Fruit fly (Drosophila melanogaster): ENCODE measurements around the gene PGRP-LD.

The PGRP-LD gene

DNA sequence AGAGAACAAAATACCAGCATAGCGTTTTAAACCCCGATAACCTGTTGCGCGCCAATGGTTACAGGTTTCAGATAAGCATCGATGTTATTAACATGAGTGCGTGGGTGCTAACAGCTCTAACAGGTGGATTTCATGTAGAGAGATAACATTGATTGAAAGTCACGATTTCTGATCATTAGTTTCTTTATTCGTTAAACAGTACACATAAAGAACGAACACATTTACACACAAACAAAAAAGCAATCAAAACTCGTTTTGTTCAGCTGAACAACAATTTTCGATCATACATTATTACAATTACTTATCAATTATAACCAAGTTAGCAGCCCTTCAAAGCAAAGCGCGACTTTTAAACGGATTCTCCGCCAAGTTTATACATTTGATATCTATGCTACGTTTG, 9.8 kb downstream of the PGRP-LD start (continued):
- TF ChIP-seq CG5953 (GFP tag; IDR thresholded peaks at IDR 0.05) (no peak), Lhr (GFP tag; optimal IDR thresholded peaks at IDR 0.05) (no peak), CG12769 (tag; optimal IDR thresholded peaks at IDR 0.05) (no peak), vfl (GFP tag; optimal IDR thresholded peaks at IDR 0.05) (peak; percentile 13), Mrtf (GFP tag; IDR thresholded peaks at IDR 0.05) (no peak), CG10431 (GFP tag; optimal IDR thresholded peaks at IDR 0.05) (no peak), H2.0 (GFP tag; IDR thresholded peaks at IDR 0.05) (no peak), CG34224 (GFP tag; IDR thresholded peaks at IDR 0.05; ENCODE audit: partially characterized antibody) (no peak), CG9215 (GFP tag; IDR thresholded peaks at IDR 0.05) (no peak), D19B (GFP tag; optimal IDR thresholded peaks at IDR 0.05) (no peak), CG6175 (GFP tag; IDR thresholded peaks at IDR 0.05) (no peak), Hr3 (GFP tag; optimal IDR thresholded peaks at IDR 0.05) (no peak), Six4 (GFP tag; optimal IDR thresholded peaks at IDR 0.05) (no peak), Atf-2 (GFP tag; optimal IDR thresholded peaks at IDR 0.05) (no peak), dysf (GFP tag; IDR thresholded peaks at IDR 0.05) (no peak), mam (GFP tag; optimal IDR thresholded peaks at IDR 0.05) (peak; percentile 39), ind (GFP tag; optimal IDR thresholded peaks at IDR 0.05) (peak; percentile 35), CG18476 (GFP tag; optimal IDR thresholded peaks at IDR 0.05) (no peak), hkb (optimal IDR thresholded peaks at IDR 0.05) (no peak), hkb (GFP tag; IDR thresholded peaks at IDR 0.05) (peak; percentile 66), insv (GFP tag; optimal IDR thresholded peaks at IDR 0.05) (no peak), CG14965 (GFP tag; optimal IDR thresholded peaks at IDR 0.05; ENCODE audit: borderline replicate concordance) (no peak), slp2 (GFP tag; optimal IDR thresholded peaks at IDR 0.05) (no peak), sisA (GFP tag; IDR thresholded peaks at IDR 0.05) (no peak), ERR (GFP tag; optimal IDR thresholded peaks at IDR 0.05) (peak; percentile 33), CG8089 (GFP tag; optimal IDR thresholded peaks at IDR 0.05) (no peak), vnd (GFP tag; IDR thresholded peaks at IDR 0.05; ENCODE audit: partially characterized antibody) (no peak), lola (GFP tag; optimal IDR thresholded peaks at IDR 0.05) (no peak), pum (GFP tag; optimal IDR thresholded peaks at IDR 0.05) (no peak), slou (GFP tag; optimal IDR thresholded peaks at IDR 0.05) (no peak), trem (tag; optimal IDR thresholded peaks at IDR 0.05) (peak; percentile 98), GATAe (GFP tag; conservative IDR thresholded peaks at IDR 0.05) (no peak), CG1529 (GFP tag; optimal IDR thresholded peaks at IDR 0.05) (no peak), CG13894 (tag; optimal IDR thresholded peaks at IDR 0.05) (peak; percentile 10), B-H2 (GFP tag; optimal IDR thresholded peaks at IDR 0.05) (peak; percentile 41), CG13775 (GFP tag; optimal IDR thresholded peaks at IDR 0.05) (no peak), gt (GFP tag; IDR thresholded peaks at IDR 0.05) (no peak), Nf-YA (GFP tag; IDR thresholded peaks at IDR 0.05) (no peak), repo (GFP tag; optimal IDR thresholded peaks at IDR 0.05) (no peak), Dref (GFP tag; IDR thresholded peaks at IDR 0.05) (peak; percentile 59), CG17186 (GFP tag; optimal IDR thresholded peaks at IDR 0.05) (peak; percentile 37), Atf6 (GFP tag; IDR thresholded peaks at IDR 0.05) (no peak), CG14860 (GFP tag; IDR thresholded peaks at IDR 0.05; ENCODE audit: partially characterized antibody) (no peak), ems (GFP tag; optimal IDR thresholded peaks at IDR 0.05) (peak; percentile 48), fd64A (GFP tag; optimal IDR thresholded peaks at IDR 0.05) (no peak), dpn (GFP tag; optimal IDR thresholded peaks at IDR 0.05) (peak; percentile 22 to 46), CG11247 (GFP tag; IDR thresholded peaks at IDR 0.05) (no peak), Vsx1 (GFP tag; optimal IDR thresholded peaks at IDR 0.05) (no peak), CG2202 (tag; optimal IDR thresholded peaks at IDR 0.05) (no peak), aop (GFP tag; IDR thresholded peaks at IDR 0.05) (no peak), fru (optimal IDR thresholded peaks at IDR 0.05) (no peak), CG16815 (GFP tag; optimal IDR thresholded peaks at IDR 0.05) (no peak), CG16813 (GFP tag; IDR thresholded peaks at IDR 0.05; ENCODE audit: partially characterized antibody) (no peak)
